Worm (Caenorhabditis elegans) whole organism, young adult: Measurements from ENCODE around the gene cul-6.

Experiments used
- B0019.2 ChIP-seq: fragments of 200-800 bp; sonication (Bioruptor generic); conservative IDR thresholded peaks from 2 replicates; pipeline ENCODE4 v1.3.6; 2022; ENCODE audit warnings: missing genetic modification reagents, missing genetic modification characterization, missing compliant biosample characterization
- B0261.1 ChIP-seq: sonication (generic microtip); optimal IDR thresholded peaks from 2 replicates; lab custom pipeline; 2016; ENCODE audit warnings: mild to moderate bottlenecking, missing genetic modification characterization, moderate library complexity, missing compliant biosample characterization
- C17E4.6 ChIP-seq: fragments of 200-800 bp; sonication (Bioruptor generic); IDR thresholded peaks from 2 replicates; pipeline ENCODE4 v1.3.6; 2022; ENCODE audit warnings: missing genetic modification reagents, missing genetic modification characterization, missing compliant biosample characterization
- D2030.7 ChIP-seq: fragments of 200-800 bp; sonication (Bioruptor generic); IDR thresholded peaks from 2 replicates; pipeline ENCODE4 v1.3.6; 2022; ENCODE audit warnings: missing genetic modification reagents, missing genetic modification characterization, missing compliant biosample characterization
- F23B12.7 ChIP-seq: sonication (generic microtip); optimal IDR thresholded peaks from 2 replicates; lab custom pipeline; 2017; ENCODE audit warnings: missing genetic modification characterization, mild to moderate bottlenecking, missing compliant biosample characterization, antibody characterized with exemption, moderate library complexity; ENCODE audit not compliant: insufficient read depth
- F39B2.1 ChIP-seq: fragments of 200-800 bp; sonication (Bioruptor generic); IDR thresholded peaks from 2 replicates; pipeline ENCODE4 v1.3.6; 2022; ENCODE audit warnings: missing genetic modification reagents, missing genetic modification characterization, missing compliant biosample characterization
- F49E8.2 ChIP-seq: sonication (generic microtip); optimal IDR thresholded peaks from 3 replicates; lab custom pipeline; 2017; ENCODE audit warnings: missing genetic modification characterization, mild to moderate bottlenecking, missing compliant biosample characterization, antibody characterized with exemption, moderate library complexity; ENCODE audit not compliant: insufficient read depth
- K12H6.12 ChIP-seq: fragments of 200-800 bp; sonication (Bioruptor generic); optimal IDR thresholded peaks from 2 replicates; lab custom pipeline; 2018; ENCODE audit warnings: mild to moderate bottlenecking, missing genetic modification characterization, missing compliant biosample characterization
- Y53F4B.3 ChIP-seq: fragments of 200-800 bp; sonication (Bioruptor generic); IDR thresholded peaks from 2 replicates; pipeline ENCODE4 v1.3.6; 2022; ENCODE audit warnings: missing genetic modification reagents, missing genetic modification characterization, missing compliant biosample characterization
- Y56A3A.18 ChIP-seq: fragments of 200-800 bp; sonication (Bioruptor generic); IDR thresholded peaks from 2 replicates; pipeline ENCODE4 v1.3.6; 2022; ENCODE audit warnings: missing genetic modification reagents, missing genetic modification characterization, missing compliant biosample characterization
- Y67H2A.10 ChIP-seq: fragments of 200-800 bp; sonication (Bioruptor generic); conservative IDR thresholded peaks from 2 replicates; pipeline ENCODE4 v1.3.6; 2022; ENCODE audit warnings: missing genetic modification reagents, missing genetic modification characterization, missing compliant biosample characterization
- Y95B8A.8 ChIP-seq: fragments of 200-800 bp; sonication (Bioruptor generic); IDR thresholded peaks from 2 replicates; pipeline ENCODE4 v1.3.6; 2022; ENCODE audit warnings: missing genetic modification reagents, missing genetic modification characterization, missing compliant biosample characterization
- aptf-3 ChIP-seq: fragments of 200-800 bp; sonication (Bioruptor generic); IDR thresholded peaks from 2 replicates; pipeline ENCODE4 v1.3.6; 2022; ENCODE audit warnings: missing genetic modification characterization, missing compliant biosample characterization
- atf-7 ChIP-seq: sonication (generic microtip); optimal IDR thresholded peaks from 2 replicates; lab custom pipeline; 2017; ENCODE audit warnings: mild to moderate bottlenecking, missing genetic modification characterization, missing compliant biosample characterization
- attf-3 ChIP-seq: fragments of 200-800 bp; sonication (Bioruptor generic); conservative IDR thresholded peaks from 2 replicates; pipeline ENCODE4 v1.3.6; 2022; ENCODE audit warnings: missing genetic modification reagents, missing genetic modification characterization, missing compliant biosample characterization
- attf-6 ChIP-seq: fragments of 200-800 bp; sonication (Bioruptor generic); IDR thresholded peaks from 2 replicates; pipeline ENCODE4 v1.3.6; 2022; ENCODE audit warnings: missing genetic modification reagents, missing genetic modification characterization, missing compliant biosample characterization
- ccch-3 ChIP-seq: fragments of 200-800 bp; sonication (Bioruptor generic); optimal IDR thresholded peaks from 2 replicates; lab custom pipeline; 2018; ENCODE audit warnings: mild to moderate bottlenecking, missing genetic modification characterization, missing compliant biosample characterization
- cebp-1 ChIP-seq, 2 experiments: fragments of 200-800 bp in 1 of 2; sonication (Bioruptor generic) in 1 of 2; sonication (generic microtip) in 1 of 2; IDR thresholded peaks in 1 of 2; optimal IDR thresholded peaks in 1 of 2; 2 replicates each; pipeline versions ENCODE4 v1.3.6 to Lab custom; 2017 to 2022; ENCODE audit warnings: missing compliant biosample characterization in 2 of 2, missing genetic modification characterization in 2 of 2, mild to moderate bottlenecking in 1 of 2, missing genetic modification reagents in 1 of 2, moderate library complexity in 1 of 2
- ceh-100 ChIP-seq: fragments of 200-800 bp; sonication (Bioruptor generic); IDR thresholded peaks from 2 replicates; pipeline ENCODE4 v1.3.6; 2022; ENCODE audit warnings: missing genetic modification reagents, missing genetic modification characterization, missing compliant biosample characterization
- ceh-27 ChIP-seq: fragments of 200-800 bp; sonication (Bioruptor generic); optimal IDR thresholded peaks from 2 replicates; lab custom pipeline; 2018; ENCODE audit warnings: mild to moderate bottlenecking, missing genetic modification characterization, moderate library complexity, missing compliant biosample characterization
- ceh-58 ChIP-seq: fragments of 200-800 bp; sonication (Bioruptor generic); IDR thresholded peaks from 2 replicates; pipeline ENCODE4 v1.3.6; 2022; ENCODE audit warnings: missing genetic modification characterization, missing compliant biosample characterization
- die-1 ChIP-seq: sonication (generic microtip); optimal IDR thresholded peaks from 2 replicates; lab custom pipeline; 2016; ENCODE audit warnings: missing genotype, mild to moderate bottlenecking, missing genetic modification characterization, missing compliant biosample characterization
- dpff-1 ChIP-seq: sonication (generic microtip); optimal IDR thresholded peaks from 2 replicates; lab custom pipeline; 2017; ENCODE audit warnings: mild to moderate bottlenecking, missing genetic modification characterization, missing compliant biosample characterization
- dpl-1 ChIP-seq: fragments of 150-350 bp; optimal IDR thresholded peaks from 2 replicates; lab custom pipeline; 2014; ENCODE audit warnings: missing biosample characterization, missing genetic modification reagents, missing genetic modification characterization
- egl-18 ChIP-seq: fragments of 200-800 bp; sonication (Bioruptor generic); IDR thresholded peaks from 2 replicates; pipeline ENCODE4 v1.3.6; 2022; ENCODE audit warnings: missing genetic modification reagents, missing genetic modification characterization, missing compliant biosample characterization
- egrh-3 ChIP-seq: fragments of 200-800 bp; sonication (Bioruptor generic); IDR thresholded peaks from 2 replicates; pipeline ENCODE4 v1.3.6; 2022; ENCODE audit warnings: missing genetic modification reagents, missing genetic modification characterization, missing compliant biosample characterization
- ekl-4 ChIP-seq: fragments of 200-800 bp; sonication (Bioruptor generic); IDR thresholded peaks from 2 replicates; pipeline ENCODE4 v1.3.6; 2022; ENCODE audit warnings: missing genetic modification reagents, missing genetic modification characterization, missing compliant biosample characterization
- ets-4 ChIP-seq: fragments of 200-800 bp; sonication (Bioruptor generic); optimal IDR thresholded peaks from 2 replicates; lab custom pipeline; 2018; ENCODE audit warnings: mild to moderate bottlenecking, missing genetic modification characterization, missing compliant biosample characterization
- gei-17 ChIP-seq: fragments of 200-800 bp; sonication (Bioruptor generic); optimal IDR thresholded peaks from 2 replicates; lab custom pipeline; 2018; ENCODE audit warnings: mild to moderate bottlenecking, missing genetic modification characterization, missing compliant biosample characterization
- hlh-12 ChIP-seq: sonication (generic microtip); optimal IDR thresholded peaks from 2 replicates; lab custom pipeline; 2016; ENCODE audit warnings: missing genetic modification characterization, missing compliant biosample characterization
- hlh-26 ChIP-seq: fragments of 200-800 bp; sonication (Bioruptor generic); conservative IDR thresholded peaks from 2 replicates; pipeline ENCODE4 v1.3.6; 2022; ENCODE audit warnings: missing genetic modification reagents, missing genetic modification characterization, missing compliant biosample characterization
- lin-35 ChIP-seq, 3 experiments: fragments of 150-350 bp in 2 of 3; sonication (generic microtip) in 1 of 3; optimal IDR thresholded peaks; 2 replicates each; lab custom pipeline; 2014 to 2018; ENCODE audit warnings: missing biosample characterization in 3 of 3, missing genetic modification characterization in 3 of 3, missing genetic modification reagents in 3 of 3
- lsl-1 ChIP-seq: fragments of 200-800 bp; sonication (Bioruptor generic); optimal IDR thresholded peaks from 2 replicates; lab custom pipeline; 2018; ENCODE audit warnings: mild to moderate bottlenecking, missing genetic modification characterization, moderate library complexity, missing compliant biosample characterization
- madf-10 ChIP-seq: sonication (generic microtip); optimal IDR thresholded peaks from 2 replicates; lab custom pipeline; 2016; ENCODE audit warnings: mild to moderate bottlenecking, missing genetic modification characterization, missing compliant biosample characterization
- madf-6 ChIP-seq: fragments of 200-800 bp; sonication (Bioruptor generic); IDR thresholded peaks from 2 replicates; pipeline ENCODE4 v1.3.6; 2022; ENCODE audit warnings: missing genetic modification reagents, missing genetic modification characterization, missing compliant biosample characterization
- mxl-1 ChIP-seq: sonication (generic microtip); optimal IDR thresholded peaks from 2 replicates; lab custom pipeline; 2016; ENCODE audit warnings: missing genetic modification characterization, missing compliant biosample characterization
- nfya-2 ChIP-seq: fragments of 200-800 bp; sonication (Bioruptor generic); IDR thresholded peaks from 2 replicates; pipeline ENCODE4 v1.3.6; 2022; ENCODE audit warnings: missing genetic modification reagents, missing genetic modification characterization, missing compliant biosample characterization
- nfyb-1 ChIP-seq: fragments of 200-800 bp; sonication (Bioruptor generic); IDR thresholded peaks from 2 replicates; pipeline ENCODE4 v1.3.6; 2022; ENCODE audit warnings: missing genetic modification reagents, missing genetic modification characterization, missing compliant biosample characterization
- pha-4 ChIP-seq: fragments of 150-350 bp; sonication (generic microtip); optimal IDR thresholded peaks from 2 replicates; lab custom pipeline; 2014; ENCODE audit warnings: missing biosample characterization, missing genetic modification reagents, missing genetic modification characterization
- repo-1 ChIP-seq: sonication (generic microtip); optimal IDR thresholded peaks from 2 replicates; lab custom pipeline; 2017; ENCODE audit warnings: mild to moderate bottlenecking, missing genetic modification characterization, missing compliant biosample characterization
- snpc-1.1 ChIP-seq: sonication (generic microtip); optimal IDR thresholded peaks from 2 replicates; lab custom pipeline; 2017; ENCODE audit warnings: missing genetic modification characterization, mild to moderate bottlenecking, missing compliant biosample characterization, antibody characterized with exemption, moderate library complexity, missing genotype, missing genetic modification reagents; ENCODE audit not compliant: insufficient read depth
- snpc-4 ChIP-seq, 5 experiments: fragments of 150-350 bp in 1 of 5; sonication (generic microtip) in 4 of 5; optimal IDR thresholded peaks; 2 replicates each; lab custom pipeline; 2014 to 2018; ENCODE audit warnings: missing genetic modification characterization in 5 of 5, missing biosample characterization in 3 of 5, antibody characterized with exemption in 2 of 5, mild to moderate bottlenecking in 2 of 5, missing compliant biosample characterization in 2 of 5, missing genotype in 2 of 5, moderate library complexity in 2 of 5, missing genetic modification reagents in 1 of 5
- sptf-2 ChIP-seq: fragments of 200-800 bp; sonication (Bioruptor generic); optimal IDR thresholded peaks from 2 replicates; lab custom pipeline; 2018; ENCODE audit warnings: mild to moderate bottlenecking, missing genetic modification characterization, missing compliant biosample characterization
- tlf-1 ChIP-seq: fragments of 200-800 bp; sonication (Bioruptor generic); optimal IDR thresholded peaks from 2 replicates; lab custom pipeline; 2018; ENCODE audit warnings: mild to moderate bottlenecking, missing genetic modification characterization, missing compliant biosample characterization
- xnd-1 ChIP-seq: sonication (generic microtip); optimal IDR thresholded peaks from 2 replicates; lab custom pipeline; 2016; ENCODE audit warnings: missing genotype, missing genetic modification reagents, missing genetic modification characterization, missing compliant biosample characterization
- ztf-18 ChIP-seq: sonication (generic microtip); optimal IDR thresholded peaks from 2 replicates; lab custom pipeline; 2016; ENCODE audit warnings: missing genotype, mild to moderate bottlenecking, missing genetic modification characterization, missing compliant biosample characterization

Gene cul-6

DNA sequence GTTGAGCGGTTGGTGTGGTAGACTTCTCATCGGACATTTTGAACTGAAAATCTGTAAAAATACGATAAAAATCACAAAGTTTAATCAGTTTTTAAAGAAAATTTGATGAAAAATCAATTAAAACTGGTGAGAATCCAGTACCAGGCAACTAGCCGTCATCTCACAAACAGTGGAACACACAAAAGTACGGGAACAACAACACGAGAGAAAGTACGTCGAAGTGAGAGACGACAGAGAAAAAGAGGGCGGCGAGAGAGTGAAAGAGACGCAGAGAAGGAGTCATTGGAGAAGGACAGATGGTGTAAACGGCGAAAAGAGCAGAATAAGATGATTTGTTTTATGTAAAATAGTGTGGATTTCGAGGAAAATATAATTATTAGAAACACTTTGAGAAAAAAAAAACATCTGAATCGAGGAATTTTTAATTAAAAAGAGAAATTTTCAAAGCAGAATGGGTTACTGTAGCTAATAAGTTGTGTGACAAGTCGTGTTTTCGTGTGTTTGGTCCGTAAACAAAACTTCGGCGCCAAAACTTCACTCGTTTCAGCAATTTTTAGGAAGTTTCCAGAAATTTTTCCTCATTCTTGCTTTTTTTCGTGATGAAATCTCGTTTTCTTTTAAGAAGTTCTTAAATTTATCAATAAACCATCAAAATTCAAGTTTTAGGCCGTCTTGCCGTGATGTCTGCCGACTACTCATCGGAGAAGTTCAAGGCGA, 22.9 kb downstream of the cul-6 start, which contains the start of the genes hsb-1 and let-99 (continued):
- TF ChIP-seq madf-10: no peak
- no peak for TF ChIP-seq gei-17 (GFP tag; lab: Kevin White, UChicago)
- TF ChIP-seq egrh-3 (GFP tag; lab: Robert Waterston, UW): no peak
- no peak for TF ChIP-seq hlh-12 (tag; lab: Kevin White, UChicago)
- no peak for TF ChIP-seq K12H6.12 (tag; lab: Kevin White, UChicago)
- no peak for TF ChIP-seq ceh-100 (GFP tag; lab: Robert Waterston, UW)
- TF ChIP-seq mxl-1 (tag; lab: Kevin White, UChicago): no peak
- TF ChIP-seq repo-1 (tag; lab: Kevin White, UChicago): no peak
- TF ChIP-seq snpc-4 (GFP tag; optimal IDR thresholded peaks at IDR 0.05; lab: Kevin White, UChicago): peak; percentile 52
- TF ChIP-seq snpc-4 (tag; optimal IDR thresholded peaks at IDR 0.05; lab: Kevin White, UChicago): peak in 3 of 4 experiments; percentile 48 to 64 (median 61)
- TF ChIP-seq F49E8.2 (tag; lab: Kevin White, UChicago): peak; percentile 52
- TF ChIP-seq nfyb-1 (GFP tag; lab: Robert Waterston, UW): no peak
- TF ChIP-seq dpl-1 (GFP tag; lab: Kevin White, UChicago): peak; percentile 46
- TF ChIP-seq sptf-2 (GFP tag; lab: Kevin White, UChicago): no peak
- TF ChIP-seq hlh-26: no peak
- no peak for TF ChIP-seq snpc-1.1 (tag; lab: Kevin White, UChicago)
- TF ChIP-seq pha-4 (tag; lab: Kevin White, UChicago): no peak
- TF ChIP-seq die-1 (tag; lab: Kevin White, UChicago): no peak
- TF ChIP-seq C17E4.6 (GFP tag; lab: Robert Waterston, UW): no peak
- no peak for TF ChIP-seq dpff-1 (tag; lab: Kevin White, UChicago)
- peak; percentile 91 for TF ChIP-seq xnd-1
- TF ChIP-seq Y67H2A.10 (GFP tag; lab: Robert Waterston, UW): no peak
- TF ChIP-seq ets-4 (GFP tag; lab: Kevin White, UChicago): no peak
- TF ChIP-seq F23B12.7 (tag; lab: Kevin White, UChicago): no peak
- TF ChIP-seq B0019.2 (GFP tag; lab: Robert Waterston, UW): no peak
- TF ChIP-seq ceh-58 (GFP tag; lab: Robert Waterston, UW): no peak
- no peak for TF ChIP-seq nfya-2 (GFP tag; lab: Robert Waterston, UW)
- TF ChIP-seq atf-7: no peak
- TF ChIP-seq egl-18 (GFP tag; lab: Robert Waterston, UW): no peak
- TF ChIP-seq ztf-18 (tag; lab: Kevin White, UChicago): no peak
- TF ChIP-seq madf-6 (GFP tag; lab: Robert Waterston, UW): peak; percentile 91
- TF ChIP-seq aptf-3 (GFP tag; lab: Robert Waterston, UW): no peak
- TF ChIP-seq F39B2.1 (GFP tag; lab: Robert Waterston, UW): no peak
- no peak for TF ChIP-seq B0261.1 (tag; lab: Kevin White, UChicago)
- peak; percentile 60; the same call in 1 of the 2 replicates for TF ChIP-seq D2030.7 (GFP tag; lab: Robert Waterston, UW)
- TF ChIP-seq attf-3 (GFP tag; lab: Robert Waterston, UW): no peak
- peak; percentile 59; the same call in 1 of the 2 replicates for TF ChIP-seq attf-6 (GFP tag; lab: Robert Waterston, UW)
- TF ChIP-seq ceh-27 (GFP tag; lab: Kevin White, UChicago): no peak
- peak; percentile 22 for TF ChIP-seq tlf-1
- TF ChIP-seq lin-35 (GFP tag; optimal IDR thresholded peaks at IDR 0.05; lab: Kevin White, UChicago): peak in 1 of 3 experiments; percentile 27
- TF ChIP-seq lsl-1: peak; percentile 91
- no peak for TF ChIP-seq cebp-1 (GFP tag; IDR thresholded peaks at IDR 0.05; lab: Robert Waterston, UW)
- TF ChIP-seq cebp-1 (tag; optimal IDR thresholded peaks at IDR 0.05; lab: Kevin White, UChicago): peak; percentile 23
- TF ChIP-seq Y53F4B.3 (GFP tag; lab: Robert Waterston, UW): no peak
- no peak for TF ChIP-seq ccch-3 (GFP tag; lab: Kevin White, UChicago)
- TF ChIP-seq Y56A3A.18 (GFP tag; lab: Robert Waterston, UW): no peak
- no peak for TF ChIP-seq ekl-4 (GFP tag; lab: Robert Waterston, UW)
- TF ChIP-seq Y95B8A.8 (GFP tag; lab: Robert Waterston, UW): no peak
